Fruit fly (Drosophila melanogaster): ENCODE results near the gene CG7376.

The CG7376 gene

dm6 chr3L:6139924-6140574, 34.0 kb upstream of the CG7376 start, which contains the start of gene Cpr65Av (continued):
- TF ChIP-seq C15 (GFP tag; IDR thresholded peaks at IDR 0.05) = no peak
- no peak for TF ChIP-seq Rfx (GFP tag; IDR thresholded peaks at IDR 0.05)
- TF ChIP-seq CG11247 (GFP tag; IDR thresholded peaks at IDR 0.05) = no peak
- no peak for TF ChIP-seq Poxn (GFP tag; IDR thresholded peaks at IDR 0.05)
- no peak for TF ChIP-seq ato (GFP tag; IDR thresholded peaks at IDR 0.05; ENCODE audit: partially characterized antibody)
- TF ChIP-seq CG5953 (GFP tag; IDR thresholded peaks at IDR 0.05) = no peak
- TF ChIP-seq Taf1 (GFP tag; IDR thresholded peaks at IDR 0.05) = no peak
- TF ChIP-seq ems (GFP tag; optimal IDR thresholded peaks at IDR 0.05) = no peak
- TF ChIP-seq Spps (tag; optimal IDR thresholded peaks at IDR 0.05) = no peak
- no peak for TF ChIP-seq inv (GFP tag; IDR thresholded peaks at IDR 0.05; ENCODE audit: partially characterized antibody)
- no peak for TF ChIP-seq toy (GFP tag; IDR thresholded peaks at IDR 0.05)
- no peak for TF ChIP-seq knrl (GFP tag; IDR thresholded peaks at IDR 0.05; ENCODE audit: partially characterized antibody)
- TF ChIP-seq bbx (GFP tag; IDR thresholded peaks at IDR 0.05; ENCODE audit: partially characterized antibody) = no peak
- TF ChIP-seq Elba2 (GFP tag; optimal IDR thresholded peaks at IDR 0.05) = no peak
- no peak for TF ChIP-seq Ptx1 (GFP tag; IDR thresholded peaks at IDR 0.05)
- peak; percentile 15 for TF ChIP-seq sd (tag; optimal IDR thresholded peaks at IDR 0.05)
- TF ChIP-seq ap (GFP tag; IDR thresholded peaks at IDR 0.05) = no peak
- no peak for TF ChIP-seq crc (GFP tag; optimal IDR thresholded peaks at IDR 0.05)
- no peak for TF ChIP-seq CG3065 (GFP tag; optimal IDR thresholded peaks at IDR 0.05)
- no peak for TF ChIP-seq Bgb (GFP tag; IDR thresholded peaks at IDR 0.05; ENCODE audit: partially characterized antibody)
- TF ChIP-seq sima (GFP tag; optimal IDR thresholded peaks at IDR 0.05) = no peak
- no peak for TF ChIP-seq cg (GFP tag; optimal IDR thresholded peaks at IDR 0.05)
- no peak for TF ChIP-seq Atf-2 (GFP tag; optimal IDR thresholded peaks at IDR 0.05)
- TF ChIP-seq emc (GFP tag; optimal IDR thresholded peaks at IDR 0.05) = no peak
- TF ChIP-seq CG2202 (tag; optimal IDR thresholded peaks at IDR 0.05) = no peak
- peak; percentile 32 for TF ChIP-seq CG1233 (GFP tag; optimal IDR thresholded peaks at IDR 0.05)
- TF ChIP-seq Fer1 (GFP tag; optimal IDR thresholded peaks at IDR 0.05) = peak; percentile 25
- TF ChIP-seq chn (GFP tag; optimal IDR thresholded peaks at IDR 0.05) = no peak
- TF ChIP-seq CG8359 (GFP tag; optimal IDR thresholded peaks at IDR 0.05; ENCODE audit: borderline replicate concordance) = no peak
- TF ChIP-seq Nf-YC (tag; optimal IDR thresholded peaks at IDR 0.05) = no peak
- TF ChIP-seq fd64A (GFP tag; optimal IDR thresholded peaks at IDR 0.05) = peak; percentile 16
- TF ChIP-seq CG5180 (GFP tag; optimal IDR thresholded peaks at IDR 0.05) = peak; percentile 30
- no peak for TF ChIP-seq Dip2 (GFP tag; IDR thresholded peaks at IDR 0.05)
- TF ChIP-seq croc (GFP tag; conservative IDR thresholded peaks at IDR 0.05) = no peak
- TF ChIP-seq CG4360 (GFP tag; IDR thresholded peaks at IDR 0.05) = no peak
- TF ChIP-seq Sry-δ (GFP tag; optimal IDR thresholded peaks at IDR 0.05) = no peak
- TF ChIP-seq onecut (GFP tag; IDR thresholded peaks at IDR 0.05) = 0 out of 2 replicates have a peak, but pooled peaks have one; percentile 20
- TF ChIP-seq tin (GFP tag; optimal IDR thresholded peaks at IDR 0.05) = no peak
- no peak for TF ChIP-seq Antp (GFP tag; optimal IDR thresholded peaks at IDR 0.05)
- no peak for TF ChIP-seq fru (optimal IDR thresholded peaks at IDR 0.05)
- TF ChIP-seq CG6683 (GFP tag; optimal IDR thresholded peaks at IDR 0.05) = no peak
- TF ChIP-seq Mad (GFP tag; optimal IDR thresholded peaks at IDR 0.05) = no peak
- no peak for TF ChIP-seq CG15601 (tag; optimal IDR thresholded peaks at IDR 0.05)
- no peak for TF ChIP-seq CG8388 (GFP tag; optimal IDR thresholded peaks at IDR 0.05)
- TF ChIP-seq Nf-YB (GFP tag; optimal IDR thresholded peaks at IDR 0.05) = no peak
- no peak for TF ChIP-seq bsh (GFP tag; optimal IDR thresholded peaks at IDR 0.05)
- TF ChIP-seq Bdp1 (GFP tag; optimal IDR thresholded peaks at IDR 0.05) = no peak
- no peak for TF ChIP-seq seq (GFP tag; IDR thresholded peaks at IDR 0.05)
- TF ChIP-seq Blimp-1 (GFP tag; optimal IDR thresholded peaks at IDR 0.05) = peak; percentile 13
- TF ChIP-seq CG13624 (GFP tag; optimal IDR thresholded peaks at IDR 0.05) = no peak
- TF ChIP-seq CrebB (tag; optimal IDR thresholded peaks at IDR 0.05) = peak; percentile 26
